Worm (Caenorhabditis elegans) whole organism, L4 larva: ENCODE data around the gene W09H1.3.

Experiments
- aly-2 ChIP-seq: sonication (generic microtip); optimal IDR thresholded peaks from 2 replicates; lab custom pipeline; 2018; ENCODE audit warnings: missing biosample characterization, missing genetic modification characterization
- ceh-44 ChIP-seq: fragments of 200-800 bp; sonication (Bioruptor generic); IDR thresholded peaks from 2 replicates; pipeline ENCODE4 v1.3.6; 2022; ENCODE audit warnings: missing genetic modification reagents, missing genetic modification characterization, missing compliant biosample characterization
- ces-1 ChIP-seq: fragments of 150-350 bp; sonication (generic microtip); optimal IDR thresholded peaks from 4 replicates; lab custom pipeline; 2014; ENCODE audit warnings: missing biosample characterization, missing genetic modification reagents, missing genetic modification characterization
- daf-16 ChIP-seq, 3 experiments: sonication (generic microtip); optimal IDR thresholded peaks; 2 replicates each; lab custom pipeline; 2016 to 2017; ENCODE audit warnings: missing genetic modification characterization in 3 of 3, missing genetic modification reagents in 3 of 3, mild to moderate bottlenecking in 2 of 3, missing compliant biosample characterization in 2 of 3, missing biosample characterization in 1 of 3, moderate library complexity in 1 of 3
- egl-43 ChIP-seq: fragments of 200-800 bp; sonication (Bioruptor generic); IDR thresholded peaks from 2 replicates; pipeline ENCODE4 v1.3.6; 2022; ENCODE audit warnings: missing genetic modification reagents, missing genetic modification characterization, missing compliant biosample characterization
- jun-1 ChIP-seq: fragments of 150-350 bp; optimal IDR thresholded peaks from 2 replicates; lab custom pipeline; 2014; ENCODE audit warnings: missing biosample characterization, missing genetic modification reagents, missing genetic modification characterization
- mes-2 ChIP-seq: sonication (generic microtip); optimal IDR thresholded peaks from 2 replicates; lab custom pipeline; 2016; ENCODE audit warnings: missing genotype, mild to moderate bottlenecking, missing genetic modification characterization, missing compliant biosample characterization; ENCODE audit not compliant: poor library complexity, severe bottlenecking
- nhr-237 ChIP-seq: sonication (generic microtip); optimal IDR thresholded peaks from 2 replicates; lab custom pipeline; 2017; ENCODE audit warnings: missing biosample characterization, missing genetic modification characterization
- nhr-77 ChIP-seq: fragments of 150-350 bp; optimal IDR thresholded peaks from 2 replicates; lab custom pipeline; 2014; ENCODE audit warnings: missing biosample characterization, missing genetic modification characterization

ce11 chrII:13148247-13148646 lies 36.0 kb upstream of the W09H1.3 start:
- no peak for TF ChIP-seq egl-43 (GFP tag; lab: Robert Waterston, UW)
- TF ChIP-seq ces-1 (GFP tag; lab: Kevin White, UChicago) = no peak
- TF ChIP-seq mes-2 (tag; lab: Kevin White, UChicago) = no peak
- TF ChIP-seq ceh-44 (GFP tag; lab: Robert Waterston, UW) = no peak
- no peak for TF ChIP-seq aly-2 (tag; lab: Kevin White, UChicago)
- no peak for TF ChIP-seq nhr-237 (tag; lab: Kevin White, UChicago)
- TF ChIP-seq daf-16 (GFP tag; optimal IDR thresholded peaks at IDR 0.05; lab: Kevin White, UChicago) = no peak
- no peak for TF ChIP-seq daf-16 (tag; optimal IDR thresholded peaks at IDR 0.05; lab: Kevin White, UChicago)
- TF ChIP-seq jun-1 (tag; lab: Kevin White, UChicago) = no peak
- no peak for TF ChIP-seq nhr-77 (tag; lab: Kevin White, UChicago)
